Worm (Caenorhabditis elegans) whole organism, L4/young adult: ENCODE data around the gene F41G3.6.

Source experiments
- W03F9.2 ChIP-seq: fragments of 150-350 bp; optimal IDR thresholded peaks from 2 replicates; lab custom pipeline; 2014; ENCODE audit warnings: missing biosample characterization, missing genetic modification characterization
- him-1 ChIP-seq: sonication (generic microtip); optimal IDR thresholded peaks from 2 replicates; lab custom pipeline; 2016; ENCODE audit warnings: missing genotype, missing genetic modification reagents, missing genetic modification characterization, missing compliant biosample characterization

DNA sequence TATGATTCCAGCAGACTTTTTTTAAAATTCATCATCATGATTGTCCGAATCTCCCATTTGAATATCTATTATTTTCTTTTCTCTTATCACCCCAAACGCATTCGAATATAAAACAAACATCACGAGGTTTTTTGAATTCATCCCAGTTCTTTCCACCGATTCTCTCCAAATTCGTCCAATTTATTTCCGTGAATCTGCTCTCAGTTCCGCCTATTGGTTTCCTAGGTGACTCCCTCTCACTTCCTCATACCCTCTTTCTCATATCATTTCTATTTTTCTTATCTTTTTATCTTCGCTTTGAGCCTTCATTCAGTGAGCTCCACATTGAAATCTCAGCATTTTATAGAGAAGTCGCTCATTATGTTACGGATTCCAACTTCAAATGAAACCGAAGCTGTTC is 36.4 kb downstream of the F41G3.6 start, which contains the start of gene T13C2.7:
- no peak for TF ChIP-seq W03F9.2 (tag; lab: Kevin White, UChicago)
- TF ChIP-seq him-1 (tag; lab: Kevin White, UChicago) = no peak
